Fruit fly (Drosophila melanogaster): ENCODE results near the gene CG7126.

CG7126 gene

DNA sequence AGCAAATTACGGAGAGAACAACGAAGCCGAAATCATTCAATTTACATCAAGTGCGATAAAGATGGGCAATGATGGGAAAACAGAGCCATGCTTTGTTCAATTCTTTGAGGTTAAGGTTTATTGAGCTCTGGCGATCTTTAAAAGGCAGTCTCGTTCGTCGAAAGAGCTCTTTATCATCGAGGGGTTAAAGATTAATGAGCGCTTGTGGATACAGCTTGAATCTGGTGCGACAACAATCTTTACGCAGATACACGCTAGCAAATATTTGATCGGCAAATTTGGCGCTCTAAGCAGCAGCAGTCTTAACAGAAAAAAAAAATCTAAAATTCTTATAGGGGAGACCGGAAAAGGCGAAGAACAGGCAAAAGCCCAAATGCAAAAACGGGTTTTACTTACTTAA is 6.6 kb downstream of the CG7126 start (continued):
- no peak for TF ChIP-seq ap (GFP tag; IDR thresholded peaks at IDR 0.05)
- no peak for TF ChIP-seq Hmx (GFP tag; optimal IDR thresholded peaks at IDR 0.05)
- TF ChIP-seq tx (GFP tag; optimal IDR thresholded peaks at IDR 0.05): no peak
- TF ChIP-seq chinmo (GFP tag; IDR thresholded peaks at IDR 0.05; ENCODE audit: partially characterized antibody): 0 out of 4 replicates have a peak, but pooled peaks have one; percentile 35
- TF ChIP-seq caup (GFP tag; optimal IDR thresholded peaks at IDR 0.05; ENCODE audit: severe bottlenecking): peak; percentile 67
- TF ChIP-seq cwo (GFP tag; optimal IDR thresholded peaks at IDR 0.05): peak; percentile 10
- peak; percentile 13 for TF ChIP-seq CG12659 (GFP tag; optimal IDR thresholded peaks at IDR 0.05)
- TF ChIP-seq D (optimal IDR thresholded peaks at IDR 0.05): no peak
- no peak for TF ChIP-seq D (GFP tag; optimal IDR thresholded peaks at IDR 0.05)
- no peak for TF ChIP-seq C15 (GFP tag; IDR thresholded peaks at IDR 0.05)
- TF ChIP-seq CG11695 (GFP tag; IDR thresholded peaks at IDR 0.05): 0 out of 3 replicates have a peak, but pooled peaks have one; percentile 33
- TF ChIP-seq CG9727 (GFP tag; optimal IDR thresholded peaks at IDR 0.05): peak; percentile 14
- TF ChIP-seq schlank (tag; optimal IDR thresholded peaks at IDR 0.05): peak; percentile 68
- TF ChIP-seq B-H2 (GFP tag; optimal IDR thresholded peaks at IDR 0.05): peak; percentile 53
- TF ChIP-seq Hmr (GFP tag; optimal IDR thresholded peaks at IDR 0.05): peak; percentile 74
- TF ChIP-seq Fer1 (GFP tag; optimal IDR thresholded peaks at IDR 0.05): peak; percentile 51
- TF ChIP-seq CG17385 (GFP tag; optimal IDR thresholded peaks at IDR 0.05): peak; percentile 18
- no peak for TF ChIP-seq Ravus (GFP tag; IDR thresholded peaks at IDR 0.05)
- peak; percentile 36 for TF ChIP-seq fd3F (GFP tag; optimal IDR thresholded peaks at IDR 0.05)
- TF ChIP-seq CG18599 (GFP tag; optimal IDR thresholded peaks at IDR 0.05): peak; percentile 75
- TF ChIP-seq kay (GFP tag; optimal IDR thresholded peaks at IDR 0.05): no peak
- peak; percentile 10 for TF ChIP-seq CG12071 (GFP tag; optimal IDR thresholded peaks at IDR 0.05)
- TF ChIP-seq hkb (optimal IDR thresholded peaks at IDR 0.05): no peak
- TF ChIP-seq hkb (GFP tag; IDR thresholded peaks at IDR 0.05): no peak
- TF ChIP-seq lola (GFP tag; optimal IDR thresholded peaks at IDR 0.05): no peak
- no peak for TF ChIP-seq ttk (GFP tag; IDR thresholded peaks at IDR 0.05)
- peak; percentile 3 for TF ChIP-seq her (GFP tag; optimal IDR thresholded peaks at IDR 0.05)
- no peak for TF ChIP-seq CG10654 (GFP tag; optimal IDR thresholded peaks at IDR 0.05)
- TF ChIP-seq CG12219 (GFP tag; optimal IDR thresholded peaks at IDR 0.05): no peak
- TF ChIP-seq CG4282 (GFP tag; optimal IDR thresholded peaks at IDR 0.05): no peak
- TF ChIP-seq CG8290 (GFP tag; optimal IDR thresholded peaks at IDR 0.05): no peak
- peak in 1 of 2 experiments; percentile 46 for TF ChIP-seq CG8290 (tag; optimal IDR thresholded peaks at IDR 0.05)
- peak; percentile 44 for TF ChIP-seq CG13296 (GFP tag; optimal IDR thresholded peaks at IDR 0.05)
- no peak for TF ChIP-seq onecut (GFP tag; IDR thresholded peaks at IDR 0.05)
- peak; percentile 20 for TF ChIP-seq lilli (GFP tag; optimal IDR thresholded peaks at IDR 0.05)
- TF ChIP-seq HLH4C (GFP tag; IDR thresholded peaks at IDR 0.05; ENCODE audit: partially characterized antibody): no peak
- TF ChIP-seq sqz (GFP tag; optimal IDR thresholded peaks at IDR 0.05): no peak
- TF ChIP-seq CG12391 (tag; optimal IDR thresholded peaks at IDR 0.05): no peak
- no peak for TF ChIP-seq Trl (optimal IDR thresholded peaks at IDR 0.05)
- TF ChIP-seq Trl (GFP tag; optimal IDR thresholded peaks at IDR 0.05): no peak
- no peak for TF ChIP-seq Oli (tag; optimal IDR thresholded peaks at IDR 0.05)
- no peak for TF ChIP-seq hth (optimal IDR thresholded peaks at IDR 0.05)
- TF ChIP-seq CG7839 (tag; optimal IDR thresholded peaks at IDR 0.05): peak; percentile 1
- TF ChIP-seq gfzf (GFP tag; optimal IDR thresholded peaks at IDR 0.05): no peak
- TF ChIP-seq CG6765 (GFP tag; optimal IDR thresholded peaks at IDR 0.05): peak; percentile 53
- peak; percentile 51 for TF ChIP-seq CG15514 (GFP tag; optimal IDR thresholded peaks at IDR 0.05)
- TF ChIP-seq CG12769 (tag; optimal IDR thresholded peaks at IDR 0.05): peak; percentile 23
- no peak for TF ChIP-seq CG12104 (GFP tag; optimal IDR thresholded peaks at IDR 0.05)
- no peak for TF ChIP-seq cas (GFP tag; IDR thresholded peaks at IDR 0.05)
- peak; percentile 14 for TF ChIP-seq pho (GFP tag; optimal IDR thresholded peaks at IDR 0.05)
- TF ChIP-seq bigmax (GFP tag; optimal IDR thresholded peaks at IDR 0.05): peak; percentile 53
- no peak for TF ChIP-seq CG12155 (GFP tag; optimal IDR thresholded peaks at IDR 0.05)
